Worm (Caenorhabditis elegans) whole organism, L2 larva: ENCODE measurements around the gene Y26E6A.3.
A peak's percentile ranks its signal among the peaks of the same experiment; 100 is the strongest.

Experiments used
- C34F6.9 ChIP-seq: fragments of 150-350 bp; optimal IDR thresholded peaks from 2 replicates; lab custom pipeline; 2014; ENCODE audit warnings: missing biosample characterization, missing genetic modification characterization
- F13H6.1 ChIP-seq: sonication (generic microtip); optimal IDR thresholded peaks from 2 replicates; lab custom pipeline; 2016; ENCODE audit warnings: missing genetic modification characterization, missing compliant biosample characterization
- R02D3.7 ChIP-seq: fragments of 150-350 bp; optimal IDR thresholded peaks from 2 replicates; lab custom pipeline; 2014; ENCODE audit warnings: missing biosample characterization, missing genetic modification characterization
- alr-1 ChIP-seq: fragments of 150-350 bp; optimal IDR thresholded peaks from 2 replicates; lab custom pipeline; 2014; ENCODE audit warnings: missing biosample characterization, missing genetic modification characterization
- blmp-1 ChIP-seq: sonication (generic microtip); optimal IDR thresholded peaks from 2 replicates; lab custom pipeline; 2017; ENCODE audit warnings: missing genetic modification characterization, mild to moderate bottlenecking, missing compliant biosample characterization, antibody characterized with exemption, moderate library complexity; ENCODE audit not compliant: insufficient read depth
- ceh-16 ChIP-seq: fragments of 150-350 bp; optimal IDR thresholded peaks from 2 replicates; lab custom pipeline; 2014; ENCODE audit warnings: missing biosample characterization, missing genetic modification characterization
- ceh-82 ChIP-seq: fragments of 150-350 bp; optimal IDR thresholded peaks from 2 replicates; lab custom pipeline; 2014; ENCODE audit warnings: missing biosample characterization, missing genetic modification characterization
- crh-2 ChIP-seq: sonication (generic microtip); optimal IDR thresholded peaks from 2 replicates; lab custom pipeline; 2017; ENCODE audit warnings: missing biosample characterization, missing genetic modification characterization
- egl-27 ChIP-seq: sonication (generic microtip); optimal IDR thresholded peaks from 3 replicates; lab custom pipeline; 2017; ENCODE audit warnings: missing biosample characterization, missing genetic modification reagents, missing genetic modification characterization
- elt-1 ChIP-seq: fragments of 150-350 bp; optimal IDR thresholded peaks from 2 replicates; lab custom pipeline; 2014; ENCODE audit warnings: missing biosample characterization, missing genetic modification characterization
- fos-1 ChIP-seq: fragments of 150-350 bp; optimal IDR thresholded peaks from 2 replicates; lab custom pipeline; 2014; ENCODE audit warnings: missing biosample characterization, missing genetic modification characterization
- gmeb-1 ChIP-seq: fragments of 150-350 bp; optimal IDR thresholded peaks from 2 replicates; lab custom pipeline; 2014; ENCODE audit warnings: missing biosample characterization, missing genetic modification characterization
- lin-11 ChIP-seq: fragments of 150-350 bp; sonication (generic microtip); optimal IDR thresholded peaks from 2 replicates; lab custom pipeline; 2014; ENCODE audit warnings: missing biosample characterization, missing genetic modification characterization, inconsistent platforms, mixed read lengths
- lin-13 ChIP-seq: fragments of 150-350 bp; optimal IDR thresholded peaks from 2 replicates; lab custom pipeline; 2014; ENCODE audit warnings: missing biosample characterization, missing genetic modification reagents, missing genetic modification characterization
- lsy-2 ChIP-seq, 2 experiments: fragments of 150-350 bp in 1 of 2; sonication (generic microtip) in 1 of 2; optimal IDR thresholded peaks; 2 replicates each; lab custom pipeline; 2014 to 2017; ENCODE audit warnings: missing biosample characterization in 2 of 2, missing genetic modification characterization in 2 of 2
- mbf-1 ChIP-seq: sonication (generic microtip); optimal IDR thresholded peaks from 2 replicates; lab custom pipeline; 2017; ENCODE audit warnings: missing biosample characterization, missing genetic modification characterization
- mdl-1 ChIP-seq, 2 experiments: fragments of 150-350 bp in 1 of 2; sonication (generic microtip) in 1 of 2; optimal IDR thresholded peaks; 2 replicates each; lab custom pipeline; 2017; ENCODE audit warnings: missing biosample characterization in 2 of 2, missing genetic modification characterization in 2 of 2
- nhr-10 ChIP-seq: sonication (generic microtip); optimal IDR thresholded peaks from 2 replicates; lab custom pipeline; 2017; ENCODE audit warnings: missing biosample characterization, missing genetic modification characterization
- nhr-129 ChIP-seq: fragments of 150-350 bp; optimal IDR thresholded peaks from 2 replicates; lab custom pipeline; 2014; ENCODE audit warnings: missing biosample characterization, missing genetic modification characterization
- nhr-21 ChIP-seq: fragments of 150-350 bp; optimal IDR thresholded peaks from 2 replicates; lab custom pipeline; 2014; ENCODE audit warnings: missing biosample characterization, missing genetic modification characterization
- nhr-237 ChIP-seq: fragments of 150-350 bp; optimal IDR thresholded peaks from 2 replicates; lab custom pipeline; 2014; ENCODE audit warnings: missing biosample characterization, missing genetic modification characterization
- nhr-25 ChIP-seq: fragments of 150-350 bp; sonication (generic microtip); optimal IDR thresholded peaks from 3 replicates; lab custom pipeline; 2014; ENCODE audit warnings: missing biosample characterization, missing genetic modification characterization
- nhr-77 ChIP-seq: fragments of 150-350 bp; optimal IDR thresholded peaks from 2 replicates; lab custom pipeline; 2014; ENCODE audit warnings: missing biosample characterization, missing genetic modification characterization
- peb-1 ChIP-seq: fragments of 150-350 bp; optimal IDR thresholded peaks from 2 replicates; lab custom pipeline; 2014; ENCODE audit warnings: missing biosample characterization, missing genetic modification characterization
- sem-4 ChIP-seq: fragments of 150-350 bp; optimal IDR thresholded peaks from 2 replicates; lab custom pipeline; 2014; ENCODE audit warnings: missing biosample characterization, missing genetic modification reagents, missing genetic modification characterization
- sma-3 ChIP-seq: sonication (generic microtip); optimal IDR thresholded peaks from 2 replicates; lab custom pipeline; 2016; ENCODE audit warnings: missing genetic modification reagents, missing genetic modification characterization, missing compliant biosample characterization
- sma-9 ChIP-seq, 2 experiments: fragments of 150-350 bp in 1 of 2; sonication (generic microtip) in 1 of 2; optimal IDR thresholded peaks; 2 replicates each; lab custom pipeline; 2014 to 2016; ENCODE audit warnings: missing genetic modification characterization in 2 of 2, mild to moderate bottlenecking in 1 of 2, missing biosample characterization in 1 of 2, missing compliant biosample characterization in 1 of 2, missing genetic modification reagents in 1 of 2, moderate library complexity in 1 of 2
- snpc-4 ChIP-seq: fragments of 150-350 bp; optimal IDR thresholded peaks from 2 replicates; lab custom pipeline; 2014; ENCODE audit warnings: missing biosample characterization, missing genetic modification characterization
- unc-62 ChIP-seq: fragments of 150-350 bp; optimal IDR thresholded peaks from 2 replicates; lab custom pipeline; 2014; ENCODE audit warnings: missing biosample characterization, missing genetic modification reagents, missing genetic modification characterization
- ztf-1 ChIP-seq: fragments of 200-800 bp; sonication (Bioruptor generic); conservative IDR thresholded peaks from 2 replicates; pipeline ENCODE4 v1.3.6; 2022; ENCODE audit warnings: missing genetic modification characterization, missing compliant biosample characterization
- ztf-11 ChIP-seq: sonication (generic microtip); optimal IDR thresholded peaks from 2 replicates; lab custom pipeline; 2017; ENCODE audit warnings: missing biosample characterization, missing genetic modification characterization

The Y26E6A.3 gene

DNA sequence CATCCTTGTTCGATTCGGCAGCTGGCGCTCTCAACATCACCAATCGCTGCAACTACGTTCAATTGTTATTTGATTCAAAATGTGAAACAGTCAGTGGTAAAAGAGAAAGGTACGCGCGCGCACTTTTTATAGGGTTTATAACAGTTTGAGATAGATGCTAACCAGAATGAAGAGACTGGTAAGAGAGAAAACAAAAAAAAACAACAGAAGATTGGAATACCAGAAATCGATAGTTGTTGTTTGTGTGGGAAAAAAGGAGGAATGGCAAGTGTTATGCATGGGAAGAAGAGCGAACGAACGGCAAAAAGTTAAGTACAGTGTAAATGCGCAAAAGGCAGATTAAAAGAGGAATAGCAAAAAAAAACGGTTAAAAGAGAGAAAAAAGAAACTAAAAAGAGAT lies at the start of gene Y26E6A.3:
Y26E6A.3 (minus strand) TSS at position 101 of the 400 bp plus-strand sequence.
- no peak for TF ChIP-seq R02D3.7
- no peak for TF ChIP-seq unc-62 (GFP tag; lab: Kevin White, UChicago)
- TF ChIP-seq ceh-16, result no peak
- TF ChIP-seq nhr-77 (tag; lab: Kevin White, UChicago), result no peak

- TF ChIP-seq peb-1 (tag; lab: Kevin White, UChicago) (no peak), fos-1 (tag; lab: Kevin White, UChicago) (peak; percentile 70)
These were observed 49.6 kb upstream of the Y26E6A.3 start for ce11 chrX:13959383-13959782.

ce11 chrX:13958451-13958850 lies 48.7 kb upstream of the Y26E6A.3 start:
- peak; percentile 56 for TF ChIP-seq F13H6.1 (tag; lab: Kevin White, UChicago)
- TF ChIP-seq alr-1 (tag; lab: Kevin White, UChicago), result no peak
- peak; percentile 9 for TF ChIP-seq nhr-129 (tag; lab: Kevin White, UChicago)

ce11 chrX:13952347-13952746 lies 42.6 kb upstream of the Y26E6A.3 start:
- TF ChIP-seq ceh-82 (tag; lab: Kevin White, UChicago) (no peak), lin-11 (tag; lab: Kevin White, UChicago) (no peak), ztf-1 (no peak), ztf-11 (tag; lab: Kevin White, UChicago) (no peak), sma-9 (GFP tag; optimal IDR thresholded peaks at IDR 0.05; lab: Kevin White, UChicago) (no peak), sma-9 (tag; optimal IDR thresholded peaks at IDR 0.05; lab: Kevin White, UChicago) (no peak), mdl-1 (tag; optimal IDR thresholded peaks at IDR 0.05; lab: Kevin White, UChicago) (no peak), mbf-1 (tag; lab: Kevin White, UChicago) (no peak)

ce11 chrX:13950620-13951152 lies 40.9 kb upstream of the Y26E6A.3 start:
- peak; percentile 74 for TF ChIP-seq nhr-25 (tag; lab: Kevin White, UChicago)
- TF ChIP-seq ceh-82 (tag; lab: Kevin White, UChicago), result no peak
- TF ChIP-seq unc-62 (GFP tag; lab: Kevin White, UChicago), result no peak
- no peak for TF ChIP-seq nhr-10
- TF ChIP-seq gmeb-1, result peak; percentile 20
- TF ChIP-seq ceh-16, result peak; percentile 7
- TF ChIP-seq alr-1 (tag; lab: Kevin White, UChicago), result no peak
- TF ChIP-seq elt-1 (tag; lab: Kevin White, UChicago), result no peak
- TF ChIP-seq nhr-21 (tag; lab: Kevin White, UChicago), result peak; percentile 73
- TF ChIP-seq lin-13 (GFP tag; lab: Kevin White, UChicago), result peak; percentile 8
- TF ChIP-seq sma-9 (GFP tag; optimal IDR thresholded peaks at IDR 0.05; lab: Kevin White, UChicago), result peak; percentile 65
- no peak for TF ChIP-seq sma-9 (tag; optimal IDR thresholded peaks at IDR 0.05; lab: Kevin White, UChicago)
- TF ChIP-seq R02D3.7, result no peak
- TF ChIP-seq lsy-2 (tag; optimal IDR thresholded peaks at IDR 0.05; lab: Kevin White, UChicago), result peak in 1 of 2 experiments; percentile 28
- TF ChIP-seq nhr-237 (tag; lab: Kevin White, UChicago), result no peak
- TF ChIP-seq sem-4 (tag; lab: Kevin White, UChicago), result no peak
- TF ChIP-seq peb-1 (tag; lab: Kevin White, UChicago), result no peak
- peak; percentile 62 for TF ChIP-seq nhr-129 (tag; lab: Kevin White, UChicago)
- TF ChIP-seq crh-2 (tag; lab: Kevin White, UChicago), result peak; percentile 53
- peak; percentile 79 for TF ChIP-seq sma-3 (GFP tag; lab: Kevin White, UChicago)
- peak; percentile 25 for TF ChIP-seq C34F6.9 (tag; lab: Kevin White, UChicago)
- no peak for TF ChIP-seq mbf-1 (tag; lab: Kevin White, UChicago)
- TF ChIP-seq fos-1 (tag; lab: Kevin White, UChicago), result peak; percentile 44
- peak; percentile 81 for TF ChIP-seq F13H6.1 (tag; lab: Kevin White, UChicago)
- TF ChIP-seq snpc-4, result no peak
- peak; percentile 63 for TF ChIP-seq egl-27 (tag; lab: Kevin White, UChicago)
- TF ChIP-seq blmp-1 (tag; lab: Kevin White, UChicago), result peak; percentile 30
- TF ChIP-seq mdl-1 (tag; optimal IDR thresholded peaks at IDR 0.05; lab: Kevin White, UChicago), result no peak
